Fruit fly (Drosophila melanogaster) whole organism, pupa: ENCODE measurements around the gene Inx5.

Experiments used
- CG10348 ChIP-seq: fragments of 200-800 bp; sonication (Bioruptor generic); IDR thresholded peaks from 2 replicates; pipeline ENCODE4 v1.3.6; 2022; ENCODE audit warnings: missing biosample characterization, missing genetic modification characterization
- CG12605 ChIP-seq: fragments of 200-800 bp; sonication (Bioruptor generic); IDR thresholded peaks from 2 replicates; pipeline ENCODE4 v1.3.6; 2022; ENCODE audit warnings: missing biosample characterization, missing genetic modification characterization
- CG13204 ChIP-seq: fragments of 200-800 bp; sonication (Bioruptor generic); optimal IDR thresholded peaks from 2 replicates; lab custom pipeline; 2018; ENCODE audit warnings: missing biosample characterization, mild to moderate bottlenecking, missing genetic modification characterization, moderate library complexity
- CG14655 ChIP-seq: fragments of 200-800 bp; sonication (Bioruptor generic); optimal IDR thresholded peaks from 3 replicates; lab custom pipeline; 2017; ENCODE audit warnings: mild to moderate bottlenecking, missing biosample characterization, missing genetic modification reagents, missing genetic modification characterization
- CG15710 ChIP-seq: fragments of 200-800 bp; sonication (Bioruptor generic); optimal IDR thresholded peaks from 2 replicates; lab custom pipeline; 2018; ENCODE audit warnings: missing biosample characterization, mild to moderate bottlenecking, missing genetic modification characterization, moderate library complexity
- CG17806 ChIP-seq: fragments of 200-800 bp; sonication (Bioruptor generic); optimal IDR thresholded peaks from 2 replicates; lab custom pipeline; 2018; ENCODE audit warnings: missing biosample characterization, mild to moderate bottlenecking, missing genetic modification characterization, moderate library complexity
- CG32121 ChIP-seq: fragments of 200-800 bp; sonication (Bioruptor generic); IDR thresholded peaks from 2 replicates; pipeline ENCODE4 v1.3.6; 2022; ENCODE audit warnings: missing biosample characterization, missing genetic modification characterization
- CG34367 ChIP-seq: fragments of 200-800 bp; sonication (Bioruptor generic); optimal IDR thresholded peaks from 2 replicates; lab custom pipeline; 2018; ENCODE audit warnings: missing biosample characterization, mild to moderate bottlenecking, missing genetic modification characterization
- CG4496 ChIP-seq: fragments of 200-800 bp; sonication (Bioruptor generic); IDR thresholded peaks from 3 replicates; pipeline ENCODE4 v1.3.6; 2022; ENCODE audit warnings: missing biosample characterization, missing genetic modification characterization
- CG8159 ChIP-seq: fragments of 200-800 bp; sonication (Bioruptor generic); optimal IDR thresholded peaks from 3 replicates; lab custom pipeline; 2018; ENCODE audit warnings: missing biosample characterization, mild to moderate bottlenecking, missing genetic modification characterization, moderate library complexity
- CG8301 ChIP-seq: fragments of 200-800 bp; sonication (Bioruptor generic); optimal IDR thresholded peaks from 2 replicates; lab custom pipeline; 2018; ENCODE audit warnings: missing biosample characterization, mild to moderate bottlenecking, missing genetic modification characterization
- CG9948 ChIP-seq: fragments of 200-800 bp; sonication (Bioruptor generic); optimal IDR thresholded peaks from 2 replicates; lab custom pipeline; 2018; ENCODE audit warnings: missing biosample characterization, mild to moderate bottlenecking, missing genetic modification characterization, moderate library complexity
- D1 ChIP-seq: fragments of 200-800 bp; sonication (Bioruptor generic); optimal IDR thresholded peaks from 2 replicates; lab custom pipeline; 2018; ENCODE audit warnings: missing biosample characterization, mild to moderate bottlenecking, missing genetic modification characterization, moderate library complexity
- EcR ChIP-seq: fragments of 200-800 bp; sonication (Bioruptor generic); optimal IDR thresholded peaks from 3 replicates; lab custom pipeline; 2019; ENCODE audit warnings: missing biosample characterization, missing genetic modification characterization, mild to moderate bottlenecking, moderate library complexity, missing genetic modification reagents
- Ets98B ChIP-seq: fragments of 200-800 bp; sonication (Bioruptor generic); IDR thresholded peaks from 2 replicates; pipeline ENCODE4 v1.3.6; 2022; ENCODE audit warnings: missing biosample characterization, missing genetic modification characterization
- Pif1A ChIP-seq: fragments of 200-800 bp; sonication (Bioruptor generic); optimal IDR thresholded peaks from 3 replicates; lab custom pipeline; 2016; ENCODE audit warnings: missing biosample characterization, missing genetic modification characterization
- Pif1B ChIP-seq: fragments of 200-800 bp; sonication (Bioruptor generic); optimal IDR thresholded peaks from 3 replicates; lab custom pipeline; 2016; ENCODE audit warnings: missing biosample characterization, missing genetic modification characterization
- Snoo ChIP-seq: fragments of 200-800 bp; sonication (Bioruptor generic); optimal IDR thresholded peaks from 3 replicates; lab custom pipeline; 2017; ENCODE audit warnings: missing biosample characterization, mild to moderate bottlenecking, missing genetic modification characterization, inconsistent platforms
- fd96Ca ChIP-seq: fragments of 200-800 bp; sonication (Bioruptor generic); IDR thresholded peaks from 3 replicates; pipeline ENCODE4 v1.3.6; 2022; ENCODE audit warnings: missing biosample characterization, missing genetic modification characterization
- gl ChIP-seq: fragments of 200-800 bp; sonication (Bioruptor generic); optimal IDR thresholded peaks from 2 replicates; lab custom pipeline; 2018; ENCODE audit warnings: missing biosample characterization, mild to moderate bottlenecking, missing genetic modification characterization
- rn ChIP-seq: fragments of 200-800 bp; sonication (Bioruptor generic); IDR thresholded peaks from 2 replicates; pipeline ENCODE4 v1.3.6; 2022; ENCODE audit warnings: missing biosample characterization, missing genetic modification characterization

The Inx5 gene

dm6 chrX:19158519-19159289 lies 12.0 kb downstream of the Inx5 start:
- no peak for TF ChIP-seq Pif1A (GFP tag; lab: Kevin White, UChicago)
- TF ChIP-seq CG14655: peak; percentile 50
- TF ChIP-seq CG12605 (GFP tag; lab: Robert Waterston, UW): no peak
- TF ChIP-seq CG9948 (tag; lab: Kevin White, UChicago): peak; percentile 19
- TF ChIP-seq CG15710 (tag; lab: Kevin White, UChicago): peak; percentile 20
- peak; percentile 60 for TF ChIP-seq CG8159

DNA sequence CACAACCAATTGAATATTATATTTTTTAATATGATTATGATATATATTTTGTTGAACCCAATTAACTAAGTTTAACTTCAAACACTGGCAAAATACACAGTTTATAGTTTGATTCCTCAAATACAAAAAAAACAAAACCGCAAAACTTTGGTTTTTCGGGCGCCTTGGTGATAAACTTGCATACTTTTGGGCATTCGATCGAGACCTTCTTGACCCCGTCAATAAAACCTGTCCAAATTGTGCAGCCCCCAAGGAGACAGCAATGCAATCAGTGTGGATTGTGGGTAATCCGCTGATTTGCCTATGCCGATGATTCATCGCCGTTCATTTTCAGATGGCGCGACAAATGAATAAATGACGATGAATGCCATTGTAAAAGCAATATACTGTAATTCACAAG lies 13.2 kb downstream of the Inx5 start:
- TF ChIP-seq CG12605 (GFP tag; lab: Robert Waterston, UW): no peak
- TF ChIP-seq CG17806 (tag; lab: Kevin White, UChicago): no peak
- no peak for TF ChIP-seq Ets98B (GFP tag; lab: Robert Waterston, UW)
- no peak for TF ChIP-seq fd96Ca (GFP tag; lab: Robert Waterston, UW)
- no peak for TF ChIP-seq Pif1B (GFP tag; lab: Kevin White, UChicago)
- TF ChIP-seq gl (tag; lab: Kevin White, UChicago): no peak
- TF ChIP-seq CG8301: no peak
- no peak for TF ChIP-seq CG8159
- no peak for TF ChIP-seq CG13204 (GFP tag; lab: Kevin White, UChicago)
- TF ChIP-seq CG32121 (GFP tag; lab: Robert Waterston, UW): no peak
- TF ChIP-seq EcR (GFP tag; lab: Kevin White, UChicago): no peak

DNA sequence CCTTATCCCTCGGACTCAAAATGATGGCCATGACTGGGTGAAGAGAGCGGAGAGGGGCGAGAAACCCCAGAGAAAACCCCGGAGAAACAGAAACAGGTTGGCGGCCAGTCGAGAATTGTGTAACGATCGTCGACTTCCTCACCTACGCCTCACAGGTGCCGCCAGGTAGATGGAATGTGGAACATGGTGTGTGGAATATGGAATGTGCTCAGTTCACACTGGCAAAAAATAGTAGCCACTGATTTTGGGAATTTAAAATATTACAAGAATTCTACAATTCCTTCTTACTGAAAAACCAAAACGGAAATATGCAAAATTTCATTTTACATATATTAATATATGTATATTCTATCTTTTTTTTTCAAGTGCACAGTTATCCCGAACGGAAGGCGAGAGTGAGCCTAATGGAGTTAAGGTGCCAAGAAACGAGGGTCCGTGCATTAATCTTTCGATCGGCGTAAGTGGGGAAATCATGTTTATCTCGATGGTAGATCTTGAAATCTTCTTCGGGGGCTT lies 14.7 kb downstream of the Inx5 start:
- TF ChIP-seq CG12605 (GFP tag; lab: Robert Waterston, UW): peak; percentile 79
- TF ChIP-seq CG10348 (GFP tag; lab: Robert Waterston, UW): no peak
- TF ChIP-seq EcR (GFP tag; lab: Kevin White, UChicago): peak; percentile 71
- peak; percentile 60 for TF ChIP-seq rn (GFP tag; lab: Robert Waterston, UW)
- peak; percentile 88 for TF ChIP-seq CG34367 (tag; lab: Kevin White, UChicago)
- peak; percentile 69 for TF ChIP-seq D1
- peak; percentile 90 for TF ChIP-seq CG17806 (tag; lab: Kevin White, UChicago)
- TF ChIP-seq CG9948 (tag; lab: Kevin White, UChicago): peak; percentile 89
- TF ChIP-seq Snoo: peak; percentile 82
- peak; percentile 75 for TF ChIP-seq gl (tag; lab: Kevin White, UChicago)
- peak; percentile 66; the same call in 1 of the 3 replicates for TF ChIP-seq fd96Ca (GFP tag; lab: Robert Waterston, UW)
- TF ChIP-seq CG15710 (tag; lab: Kevin White, UChicago): peak; percentile 92
- TF ChIP-seq CG32121 (GFP tag; lab: Robert Waterston, UW): peak; percentile 79
- TF ChIP-seq Pif1A (GFP tag; lab: Kevin White, UChicago): peak; percentile 79
- peak; percentile 87 for TF ChIP-seq CG4496
- peak; percentile 85 for TF ChIP-seq CG14655
- TF ChIP-seq CG8301: peak; percentile 79
- TF ChIP-seq CG13204 (GFP tag; lab: Kevin White, UChicago): peak; percentile 75
- TF ChIP-seq Pif1B (GFP tag; lab: Kevin White, UChicago): peak; percentile 77
- peak; percentile 92 for TF ChIP-seq CG8159
- peak; percentile 71 for TF ChIP-seq Ets98B (GFP tag; lab: Robert Waterston, UW)
- TF ChIP-seq, all 21 proteins: peak for 20

dm6 chrX:19154998-19155397 lies 15.7 kb downstream of the Inx5 start:
- TF ChIP-seq CG12605 (GFP tag; lab: Robert Waterston, UW) (peak; percentile 90), CG9948 (tag; lab: Kevin White, UChicago) (peak; percentile 85), CG32121 (GFP tag; lab: Robert Waterston, UW) (peak; percentile 90), CG13204 (GFP tag; lab: Kevin White, UChicago) (peak; percentile 67), fd96Ca (GFP tag; lab: Robert Waterston, UW) (peak; percentile 95), CG34367 (tag; lab: Kevin White, UChicago) (peak; percentile 91), CG15710 (tag; lab: Kevin White, UChicago) (peak; percentile 92), Ets98B (GFP tag; lab: Robert Waterston, UW) (peak; percentile 94), D1 (peak; percentile 23), Pif1A (GFP tag; lab: Kevin White, UChicago) (peak; percentile 96), Pif1B (GFP tag; lab: Kevin White, UChicago) (peak; percentile 96), gl (tag; lab: Kevin White, UChicago) (peak; percentile 84), CG14655 (peak; percentile 95), CG10348 (GFP tag; lab: Robert Waterston, UW) (peak; percentile 24; the same call in 1 of the 2 replicates), CG4496 (peak; percentile 94), Snoo (peak; percentile 93), rn (GFP tag; lab: Robert Waterston, UW) (peak; percentile 88), CG8159 (peak; percentile 91), CG17806 (tag; lab: Kevin White, UChicago) (peak; percentile 91), CG8301 (peak; percentile 93), EcR (GFP tag; lab: Kevin White, UChicago) (peak; percentile 94)

dm6 chrX:19154249-19154648 lies 16.4 kb downstream of the Inx5 start:
- TF ChIP-seq CG34367 (tag; lab: Kevin White, UChicago) (no peak), gl (tag; lab: Kevin White, UChicago) (no peak), Pif1A (GFP tag; lab: Kevin White, UChicago) (no peak), Ets98B (GFP tag; lab: Robert Waterston, UW) (no peak), CG14655 (no peak), Snoo (no peak), fd96Ca (GFP tag; lab: Robert Waterston, UW) (no peak), CG9948 (tag; lab: Kevin White, UChicago) (no peak), CG13204 (GFP tag; lab: Kevin White, UChicago) (no peak), CG8301 (no peak), Pif1B (GFP tag; lab: Kevin White, UChicago) (no peak), EcR (GFP tag; lab: Kevin White, UChicago) (no peak), CG17806 (tag; lab: Kevin White, UChicago) (no peak), rn (GFP tag; lab: Robert Waterston, UW) (no peak)
